Worm (Caenorhabditis elegans): ENCODE measurements around the gene F54C8.7.
"Not testable (repeated sequence)": the region's sequence is repeated elsewhere in the genome, so short reads cannot be mapped to it uniquely, and the experiment has no call there.

DNA sequence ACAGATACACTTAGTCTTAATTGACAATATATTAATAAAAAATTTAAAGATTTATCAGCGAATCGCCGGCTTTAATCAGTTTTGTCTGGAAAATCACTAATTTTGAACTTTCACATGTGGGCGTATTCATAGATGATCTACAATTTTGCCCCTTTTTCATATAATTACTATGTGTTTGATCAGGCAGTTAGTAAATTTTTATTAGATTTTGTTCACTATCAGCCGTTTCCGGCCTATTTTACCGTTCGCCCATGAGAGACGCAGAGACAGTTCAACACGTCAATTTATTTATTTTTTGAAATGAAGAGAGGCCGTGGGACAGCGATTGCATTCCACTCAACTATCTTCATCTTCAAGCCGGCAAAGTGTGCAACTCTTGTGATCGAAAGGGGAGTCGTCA, 33.6 kb downstream of the F54C8.7 start, which contains the start of gene T26G10.4:
- not testable (repeated sequence) for TF ChIP-seq him-1, W03F9.2, dao-5 (tag; optimal IDR thresholded peaks at IDR 0.05)
